Worm (Caenorhabditis elegans): ENCODE measurements around the gene K02D3.1.

Gene K02D3.1

DNA sequence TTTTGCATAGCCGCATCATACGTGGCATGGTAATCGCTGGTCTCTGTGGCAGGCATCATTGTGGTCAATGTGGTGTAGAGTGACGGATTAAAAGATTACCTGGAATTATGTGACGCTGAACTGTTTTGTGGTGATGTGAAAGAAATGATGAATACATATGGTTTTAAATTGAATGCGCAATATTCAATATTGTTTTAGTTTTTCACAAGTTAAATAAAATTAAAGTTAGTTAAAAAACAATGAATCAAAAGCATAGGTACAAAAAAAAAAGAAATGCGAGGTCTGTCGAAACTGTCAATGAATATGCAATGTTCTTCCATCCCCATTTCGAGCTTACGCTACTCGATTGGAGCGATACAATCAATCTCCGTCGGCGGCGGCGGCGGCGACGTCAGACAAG lies 5.2 kb downstream of the K02D3.1 start, which contains the start of gene K02D3.2:
Gene K02D3.2, minus strand, starts transcription at position 101 of the 400 bp plus-strand sequence.
- TF ChIP-seq ztf-23 (GFP tag; IDR thresholded peaks at IDR 0.05) = no peak
- TF ChIP-seq cog-1 (tag; optimal IDR thresholded peaks at IDR 0.05) = no peak
- TF ChIP-seq T22C8.4 (GFP tag; IDR thresholded peaks at IDR 0.05) = no peak
- TF ChIP-seq ref-1 (GFP tag; conservative IDR thresholded peaks at IDR 0.05) = no peak
- no peak for TF ChIP-seq med-1 (GFP tag; optimal IDR thresholded peaks at IDR 0.05; ENCODE audit: insufficient read depth)
- no peak for TF ChIP-seq tab-1 (GFP tag; IDR thresholded peaks at IDR 0.05)
- TF ChIP-seq ztf-29 (GFP tag; IDR thresholded peaks at IDR 0.05) = no peak
- TF ChIP-seq flt-1 (GFP tag; IDR thresholded peaks at IDR 0.05) = no peak

DNA sequence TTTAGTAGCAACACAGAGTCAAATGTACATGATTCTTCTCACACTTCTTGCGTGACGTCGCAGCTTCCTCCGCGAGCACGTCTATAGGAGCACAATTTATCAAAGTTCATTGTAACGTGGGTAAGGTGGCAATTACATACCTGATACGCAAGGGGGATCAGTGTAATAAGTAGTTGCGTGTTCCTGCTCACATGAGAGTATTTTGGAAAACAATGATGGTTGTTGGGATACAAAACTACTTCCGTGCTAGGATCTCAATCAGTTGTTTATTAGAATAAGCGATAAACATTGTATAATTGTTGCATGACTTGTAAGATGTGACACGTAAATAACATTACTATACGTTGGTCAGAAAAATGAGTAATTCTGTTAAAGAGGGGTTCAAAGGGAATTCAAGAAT lies 6.3 kb downstream of the K02D3.1 start:
- no peak for TF ChIP-seq med-1 (GFP tag; optimal IDR thresholded peaks at IDR 0.05; ENCODE audit: insufficient read depth)
- TF ChIP-seq tab-1 (GFP tag; IDR thresholded peaks at IDR 0.05) = no peak
- no peak for TF ChIP-seq flt-1 (GFP tag; IDR thresholded peaks at IDR 0.05)
- no peak for TF ChIP-seq ref-1 (GFP tag; conservative IDR thresholded peaks at IDR 0.05)

DNA sequence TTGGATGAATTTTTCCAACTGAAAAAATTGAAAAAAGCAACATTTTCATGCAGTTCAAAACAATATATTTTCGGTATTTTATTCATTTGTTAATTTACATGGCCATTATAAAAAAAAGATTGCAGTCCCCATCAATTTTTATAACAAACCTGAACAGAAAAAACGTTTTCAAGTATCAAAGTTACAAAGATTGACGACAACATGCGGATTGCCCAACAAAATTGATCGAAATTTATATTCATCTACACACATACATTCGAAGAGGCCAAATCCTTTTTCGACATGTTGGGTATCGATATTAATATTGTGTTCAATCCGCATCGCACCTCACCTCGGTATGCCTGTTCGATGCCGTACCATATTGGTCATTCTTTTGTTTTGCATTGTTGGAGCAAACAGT lies 7.2 kb downstream of the K02D3.1 start, which contains the start of gene K11E4.1:
Gene K11E4.1, plus strand, starts transcription at position 301 of the 400 bp plus-strand sequence.
- TF ChIP-seq ztf-29 (GFP tag; IDR thresholded peaks at IDR 0.05) (no peak), T22C8.4 (GFP tag; IDR thresholded peaks at IDR 0.05) (no peak), ztf-23 (GFP tag; IDR thresholded peaks at IDR 0.05) (no peak), flt-1 (GFP tag; IDR thresholded peaks at IDR 0.05) (no peak), klf-2 (GFP tag; conservative IDR thresholded peaks at IDR 0.05) (no peak), med-1 (GFP tag; optimal IDR thresholded peaks at IDR 0.05; ENCODE audit: insufficient read depth) (no peak), tab-1 (GFP tag; IDR thresholded peaks at IDR 0.05) (no peak), ref-1 (GFP tag; conservative IDR thresholded peaks at IDR 0.05) (no peak), cog-1 (tag; optimal IDR thresholded peaks at IDR 0.05) (no peak)

DNA sequence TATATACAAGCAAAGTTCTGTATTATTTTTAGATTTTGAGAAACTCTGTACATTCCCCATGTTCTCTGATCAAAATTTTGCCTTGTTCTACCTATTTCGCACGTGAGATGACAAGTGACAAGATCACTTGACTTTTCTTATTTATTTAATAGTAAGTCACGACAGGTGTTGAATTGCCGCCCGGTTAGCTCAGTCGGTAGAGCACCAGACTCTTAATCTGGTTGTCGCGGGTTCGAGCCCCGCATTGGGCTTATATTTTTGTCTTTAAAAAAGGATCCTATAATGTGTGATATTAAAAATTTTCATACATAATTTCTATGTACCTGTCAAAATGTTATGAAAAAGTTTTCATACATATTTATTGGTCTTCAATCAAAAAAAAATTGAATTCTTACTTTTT lies 8.0 kb downstream of the K02D3.1 start:
- TF ChIP-seq T22C8.4 (GFP tag; IDR thresholded peaks at IDR 0.05) (no peak), flt-1 (GFP tag; IDR thresholded peaks at IDR 0.05) (0 out of 2 replicates have a peak, but pooled peaks have one; percentile 44), tab-1 (GFP tag; IDR thresholded peaks at IDR 0.05) (0 out of 2 replicates have a peak, but pooled peaks have one; percentile 50)

DNA sequence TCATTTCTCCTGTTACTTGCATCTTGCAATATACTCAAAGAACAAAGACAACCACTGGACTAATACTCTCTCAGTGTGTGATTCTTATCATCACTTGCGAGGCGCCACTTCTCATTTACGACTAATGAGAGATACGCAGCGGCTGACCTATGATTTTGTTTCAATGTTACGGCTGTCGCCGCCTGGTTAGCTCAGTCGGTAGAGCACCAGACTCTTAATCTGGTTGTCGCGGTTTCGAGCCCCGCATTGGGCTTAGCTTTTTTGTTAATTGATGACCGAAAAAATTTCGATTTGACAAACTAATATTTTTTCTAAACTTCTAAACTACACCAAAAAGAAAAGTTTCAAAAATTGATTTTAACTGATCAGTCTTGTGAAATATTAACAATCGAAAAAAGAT lies 9.6 kb downstream of the K02D3.1 start:
- TF ChIP-seq ztf-29 (GFP tag; IDR thresholded peaks at IDR 0.05) (peak; percentile 59; the same call in 1 of the 2 replicates), ztf-23 (GFP tag; IDR thresholded peaks at IDR 0.05) (peak; percentile 64; the same call in 1 of the 2 replicates), klf-2 (GFP tag; conservative IDR thresholded peaks at IDR 0.05) (no peak)

DNA sequence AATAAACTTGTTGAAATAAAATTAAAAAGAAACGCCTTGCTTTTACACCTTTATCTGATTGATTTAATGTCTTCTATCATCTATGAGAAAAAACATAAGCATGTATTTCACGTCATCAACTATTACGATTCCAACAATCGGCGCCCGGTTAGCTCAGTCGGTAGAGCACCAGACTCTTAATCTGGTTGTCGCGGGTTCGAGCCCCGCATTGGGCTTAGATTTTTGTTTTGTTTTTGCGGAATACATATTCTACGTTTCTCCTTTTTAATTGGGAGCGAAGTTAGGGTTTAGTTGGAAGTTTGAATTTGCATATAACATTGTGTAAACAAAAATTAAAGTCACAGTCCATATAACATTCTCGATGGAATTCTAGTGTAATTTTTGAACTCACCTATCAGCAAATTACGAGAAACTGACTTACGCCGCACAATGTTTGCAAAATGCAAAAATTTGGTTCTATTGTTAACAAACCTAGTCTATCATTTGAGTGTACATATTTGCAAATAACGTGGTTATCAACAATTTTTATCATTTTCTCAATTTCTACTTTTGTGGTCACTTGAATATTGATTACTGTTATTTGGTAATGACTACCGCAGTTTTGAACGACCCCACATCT lies 10.5 kb downstream of the K02D3.1 start, which contains the start of gene shc-3:
Gene shc-3, plus strand, starts transcription at position 484 of the 619 bp plus-strand sequence.
- no peak for TF ChIP-seq med-1 (GFP tag; optimal IDR thresholded peaks at IDR 0.05; ENCODE audit: insufficient read depth)
- TF ChIP-seq ref-1 (GFP tag; conservative IDR thresholded peaks at IDR 0.05) = no peak
- TF ChIP-seq ztf-29 (GFP tag; IDR thresholded peaks at IDR 0.05) = 0 out of 2 replicates have a peak, but pooled peaks have one; percentile 16

DNA sequence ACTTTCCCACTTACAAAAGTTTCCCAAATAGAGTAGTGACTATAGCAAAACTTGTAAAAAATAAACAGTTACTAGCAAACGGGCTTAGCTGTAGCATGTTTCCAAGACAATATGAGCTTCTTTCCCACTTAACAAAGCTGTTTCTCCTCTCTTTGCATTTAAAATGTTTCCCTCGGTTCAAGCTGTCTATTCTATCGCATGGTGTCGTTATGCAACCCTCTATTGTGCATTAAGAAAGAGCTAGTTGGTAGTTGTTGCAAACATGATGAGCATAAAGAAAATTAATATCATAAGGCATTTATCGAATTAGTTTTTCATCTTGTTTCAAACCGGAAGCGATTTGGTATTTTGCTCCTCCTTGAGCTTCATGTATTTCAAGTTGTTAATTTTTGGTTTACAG lies 16.1 kb downstream of the K02D3.1 start, which contains the start of gene poml-1:
Gene poml-1, minus strand, starts transcription at position 101 of the 400 bp plus-strand sequence.
- TF ChIP-seq ztf-23 (GFP tag; IDR thresholded peaks at IDR 0.05) (no peak), flt-1 (GFP tag; IDR thresholded peaks at IDR 0.05) (no peak), med-1 (GFP tag; optimal IDR thresholded peaks at IDR 0.05; ENCODE audit: insufficient read depth) (no peak), tab-1 (GFP tag; IDR thresholded peaks at IDR 0.05) (no peak), klf-2 (GFP tag; conservative IDR thresholded peaks at IDR 0.05) (no peak), ref-1 (GFP tag; conservative IDR thresholded peaks at IDR 0.05) (no peak), cog-1 (tag; optimal IDR thresholded peaks at IDR 0.05) (no peak), T22C8.4 (GFP tag; IDR thresholded peaks at IDR 0.05) (no peak), ztf-29 (GFP tag; IDR thresholded peaks at IDR 0.05) (no peak)

DNA sequence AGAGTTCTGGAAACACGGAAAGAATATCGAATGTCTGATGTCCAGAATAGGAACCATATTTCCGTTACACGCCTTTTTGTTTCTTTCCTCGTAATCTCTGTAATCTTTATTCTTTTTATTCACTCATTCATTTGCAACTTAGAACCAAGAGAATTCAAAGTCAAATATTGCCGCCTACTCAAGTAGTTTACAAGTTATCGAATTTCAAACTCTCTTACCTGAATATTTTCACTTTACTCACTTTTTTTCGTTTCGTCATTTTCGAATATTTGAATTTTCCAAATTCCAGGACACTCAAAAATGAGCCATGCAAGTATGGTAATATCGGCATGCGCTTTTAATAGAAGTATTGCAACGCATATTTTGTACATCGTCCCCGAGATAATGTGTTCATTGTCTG lies 17.7 kb downstream of the K02D3.1 start, which contains the start of gene K11E4.6:
Gene K11E4.6, plus strand, starts transcription at position 301 of the 400 bp plus-strand sequence.
- no peak for TF ChIP-seq ref-1 (GFP tag; conservative IDR thresholded peaks at IDR 0.05)
- no peak for TF ChIP-seq flt-1 (GFP tag; IDR thresholded peaks at IDR 0.05)
- no peak for TF ChIP-seq ztf-29 (GFP tag; IDR thresholded peaks at IDR 0.05)
- TF ChIP-seq med-1 (GFP tag; optimal IDR thresholded peaks at IDR 0.05; ENCODE audit: insufficient read depth) = no peak
- no peak for TF ChIP-seq klf-2 (GFP tag; conservative IDR thresholded peaks at IDR 0.05)
- no peak for TF ChIP-seq T22C8.4 (GFP tag; IDR thresholded peaks at IDR 0.05)
- no peak for TF ChIP-seq ztf-23 (GFP tag; IDR thresholded peaks at IDR 0.05)
- TF ChIP-seq tab-1 (GFP tag; IDR thresholded peaks at IDR 0.05) = no peak
- no peak for TF ChIP-seq cog-1 (tag; optimal IDR thresholded peaks at IDR 0.05)

DNA sequence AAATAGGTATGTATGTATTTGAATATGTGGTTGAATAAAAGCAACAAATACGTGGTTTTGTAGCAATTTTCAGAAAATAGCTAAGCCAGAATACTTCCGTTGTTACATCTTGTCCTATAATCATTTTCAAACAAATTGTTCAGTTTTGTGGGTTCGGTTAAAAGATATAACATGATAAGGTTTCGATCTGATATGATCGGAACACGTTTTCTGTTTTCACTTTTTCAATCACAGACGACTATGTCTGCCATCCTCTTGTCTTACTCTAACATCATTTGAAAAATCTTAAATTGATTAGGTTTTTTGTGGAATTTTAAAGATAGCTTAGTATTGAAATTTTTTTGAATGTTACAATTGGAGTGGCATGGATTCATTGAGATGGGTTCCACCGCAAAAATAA lies 19.6 kb downstream of the K02D3.1 start:
- TF ChIP-seq ref-1 (GFP tag; conservative IDR thresholded peaks at IDR 0.05) (no peak), ztf-23 (GFP tag; IDR thresholded peaks at IDR 0.05) (no peak), klf-2 (GFP tag; conservative IDR thresholded peaks at IDR 0.05) (no peak), med-1 (GFP tag; optimal IDR thresholded peaks at IDR 0.05; ENCODE audit: insufficient read depth) (no peak), tab-1 (GFP tag; IDR thresholded peaks at IDR 0.05) (no peak), ztf-29 (GFP tag; IDR thresholded peaks at IDR 0.05) (no peak), T22C8.4 (GFP tag; IDR thresholded peaks at IDR 0.05) (no peak), flt-1 (GFP tag; IDR thresholded peaks at IDR 0.05) (no peak), cog-1 (tag; optimal IDR thresholded peaks at IDR 0.05) (no peak)

DNA sequence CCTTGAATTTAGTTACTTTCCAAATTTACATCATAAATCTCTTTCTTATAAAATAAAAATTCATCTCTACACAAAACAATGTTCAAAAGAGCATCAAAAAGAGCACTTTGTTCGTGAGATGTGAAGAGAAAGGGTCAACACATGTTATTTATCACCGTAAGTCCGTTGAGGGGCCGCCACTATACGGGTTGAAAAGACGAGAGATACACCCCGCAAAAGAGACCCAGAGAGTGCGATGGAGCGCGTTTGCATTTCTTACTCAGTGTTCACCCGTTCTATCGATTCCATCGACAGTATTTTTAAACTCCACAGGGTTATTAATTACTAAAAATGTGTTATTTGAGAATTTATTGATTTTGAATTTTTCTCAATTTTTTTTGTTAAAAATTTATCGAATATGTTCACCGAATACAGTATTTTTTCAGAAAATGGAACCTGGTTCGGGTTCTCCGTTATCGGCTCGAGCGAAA lies 20.2 kb downstream of the K02D3.1 start, which contains the start of gene pix-1:
Gene pix-1, plus strand, starts transcription at position 420 of the 470 bp plus-strand sequence.
- no peak for TF ChIP-seq cog-1 (tag; optimal IDR thresholded peaks at IDR 0.05)
- TF ChIP-seq ztf-23 (GFP tag; IDR thresholded peaks at IDR 0.05) = no peak
- no peak for TF ChIP-seq flt-1 (GFP tag; IDR thresholded peaks at IDR 0.05)
- no peak for TF ChIP-seq tab-1 (GFP tag; IDR thresholded peaks at IDR 0.05)
- no peak for TF ChIP-seq klf-2 (GFP tag; conservative IDR thresholded peaks at IDR 0.05)
- no peak for TF ChIP-seq ztf-29 (GFP tag; IDR thresholded peaks at IDR 0.05)
- no peak for TF ChIP-seq med-1 (GFP tag; optimal IDR thresholded peaks at IDR 0.05; ENCODE audit: insufficient read depth)
- TF ChIP-seq T22C8.4 (GFP tag; IDR thresholded peaks at IDR 0.05) = no peak
- no peak for TF ChIP-seq ref-1 (GFP tag; conservative IDR thresholded peaks at IDR 0.05)

Measured in whole organism, midembryonic.